Fruit fly (Drosophila melanogaster) whole organism, pupa: ENCODE data around the gene CG3529.

Experiments used
- CG10348 ChIP-seq: fragments of 200-800 bp; sonication (Bioruptor generic); IDR thresholded peaks from 2 replicates; pipeline ENCODE4 v1.3.6; 2022; ENCODE audit warnings: missing biosample characterization, missing genetic modification characterization
- CG12605 ChIP-seq: fragments of 200-800 bp; sonication (Bioruptor generic); IDR thresholded peaks from 2 replicates; pipeline ENCODE4 v1.3.6; 2022; ENCODE audit warnings: missing biosample characterization, missing genetic modification characterization
- CG13204 ChIP-seq: fragments of 200-800 bp; sonication (Bioruptor generic); optimal IDR thresholded peaks from 2 replicates; lab custom pipeline; 2018; ENCODE audit warnings: missing biosample characterization, mild to moderate bottlenecking, missing genetic modification characterization, moderate library complexity
- CG14655 ChIP-seq: fragments of 200-800 bp; sonication (Bioruptor generic); optimal IDR thresholded peaks from 3 replicates; lab custom pipeline; 2017; ENCODE audit warnings: mild to moderate bottlenecking, missing biosample characterization, missing genetic modification reagents, missing genetic modification characterization
- CG15710 ChIP-seq: fragments of 200-800 bp; sonication (Bioruptor generic); optimal IDR thresholded peaks from 2 replicates; lab custom pipeline; 2018; ENCODE audit warnings: missing biosample characterization, mild to moderate bottlenecking, missing genetic modification characterization, moderate library complexity
- CG17806 ChIP-seq: fragments of 200-800 bp; sonication (Bioruptor generic); optimal IDR thresholded peaks from 2 replicates; lab custom pipeline; 2018; ENCODE audit warnings: missing biosample characterization, mild to moderate bottlenecking, missing genetic modification characterization, moderate library complexity
- CG32121 ChIP-seq: fragments of 200-800 bp; sonication (Bioruptor generic); IDR thresholded peaks from 2 replicates; pipeline ENCODE4 v1.3.6; 2022; ENCODE audit warnings: missing biosample characterization, missing genetic modification characterization
- CG34367 ChIP-seq: fragments of 200-800 bp; sonication (Bioruptor generic); optimal IDR thresholded peaks from 2 replicates; lab custom pipeline; 2018; ENCODE audit warnings: missing biosample characterization, mild to moderate bottlenecking, missing genetic modification characterization
- CG4496 ChIP-seq: fragments of 200-800 bp; sonication (Bioruptor generic); IDR thresholded peaks from 3 replicates; pipeline ENCODE4 v1.3.6; 2022; ENCODE audit warnings: missing biosample characterization, missing genetic modification characterization
- CG8159 ChIP-seq: fragments of 200-800 bp; sonication (Bioruptor generic); optimal IDR thresholded peaks from 3 replicates; lab custom pipeline; 2018; ENCODE audit warnings: missing biosample characterization, mild to moderate bottlenecking, missing genetic modification characterization, moderate library complexity
- CG8301 ChIP-seq: fragments of 200-800 bp; sonication (Bioruptor generic); optimal IDR thresholded peaks from 2 replicates; lab custom pipeline; 2018; ENCODE audit warnings: missing biosample characterization, mild to moderate bottlenecking, missing genetic modification characterization
- CG9948 ChIP-seq: fragments of 200-800 bp; sonication (Bioruptor generic); optimal IDR thresholded peaks from 2 replicates; lab custom pipeline; 2018; ENCODE audit warnings: missing biosample characterization, mild to moderate bottlenecking, missing genetic modification characterization, moderate library complexity
- D1 ChIP-seq: fragments of 200-800 bp; sonication (Bioruptor generic); optimal IDR thresholded peaks from 2 replicates; lab custom pipeline; 2018; ENCODE audit warnings: missing biosample characterization, mild to moderate bottlenecking, missing genetic modification characterization, moderate library complexity
- EcR ChIP-seq: fragments of 200-800 bp; sonication (Bioruptor generic); optimal IDR thresholded peaks from 3 replicates; lab custom pipeline; 2019; ENCODE audit warnings: missing biosample characterization, missing genetic modification characterization, mild to moderate bottlenecking, moderate library complexity, missing genetic modification reagents
- Ets98B ChIP-seq: fragments of 200-800 bp; sonication (Bioruptor generic); IDR thresholded peaks from 2 replicates; pipeline ENCODE4 v1.3.6; 2022; ENCODE audit warnings: missing biosample characterization, missing genetic modification characterization
- Pif1A ChIP-seq: fragments of 200-800 bp; sonication (Bioruptor generic); optimal IDR thresholded peaks from 3 replicates; lab custom pipeline; 2016; ENCODE audit warnings: missing biosample characterization, missing genetic modification characterization
- Pif1B ChIP-seq: fragments of 200-800 bp; sonication (Bioruptor generic); optimal IDR thresholded peaks from 3 replicates; lab custom pipeline; 2016; ENCODE audit warnings: missing biosample characterization, missing genetic modification characterization
- Snoo ChIP-seq: fragments of 200-800 bp; sonication (Bioruptor generic); optimal IDR thresholded peaks from 3 replicates; lab custom pipeline; 2017; ENCODE audit warnings: missing biosample characterization, mild to moderate bottlenecking, missing genetic modification characterization, inconsistent platforms
- fd96Ca ChIP-seq: fragments of 200-800 bp; sonication (Bioruptor generic); IDR thresholded peaks from 3 replicates; pipeline ENCODE4 v1.3.6; 2022; ENCODE audit warnings: missing biosample characterization, missing genetic modification characterization
- gl ChIP-seq: fragments of 200-800 bp; sonication (Bioruptor generic); optimal IDR thresholded peaks from 2 replicates; lab custom pipeline; 2018; ENCODE audit warnings: missing biosample characterization, mild to moderate bottlenecking, missing genetic modification characterization
- rn ChIP-seq: fragments of 200-800 bp; sonication (Bioruptor generic); IDR thresholded peaks from 2 replicates; pipeline ENCODE4 v1.3.6; 2022; ENCODE audit warnings: missing biosample characterization, missing genetic modification characterization

Gene CG3529

DNA sequence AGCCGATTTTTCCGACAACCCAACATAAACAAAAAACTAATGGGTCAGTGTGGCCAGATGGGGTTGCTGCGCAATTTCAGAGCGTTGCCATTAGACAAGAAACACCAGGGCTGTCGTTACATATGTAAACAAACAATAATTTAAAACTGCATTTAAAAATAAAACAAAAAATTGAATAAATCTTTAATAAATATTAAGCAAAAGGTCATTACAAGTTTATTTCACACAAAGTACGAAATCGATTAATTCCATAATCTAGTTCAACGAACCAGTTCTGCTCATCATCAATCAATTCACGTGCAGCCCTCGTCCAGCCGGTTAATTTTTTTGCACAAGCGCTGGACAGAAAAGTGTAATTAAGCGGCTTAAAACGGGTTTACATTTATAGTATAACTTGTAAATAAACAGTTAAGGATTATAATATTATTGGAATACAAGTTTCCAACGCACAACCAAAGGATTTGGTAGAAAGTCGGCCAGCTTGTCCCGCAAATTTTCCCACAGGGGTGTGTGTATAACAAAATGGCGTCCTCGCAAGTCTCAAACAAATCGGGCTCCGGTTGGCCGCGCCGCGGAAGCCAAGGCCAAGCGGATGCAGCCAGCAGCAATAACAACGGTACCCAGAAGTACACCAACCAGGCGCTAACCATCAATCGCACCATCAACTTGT, 35.8 kb upstream of the CG3529 start, which contains the start of the genes CG4022 and Cpsf5:
Gene CG4022, minus strand, starts transcription at position 79 of the 670 bp plus-strand sequence.
Gene Cpsf5, plus strand, starts transcription at position 285 of the 670 bp plus-strand sequence.
- peak; percentile 60 for TF ChIP-seq CG12605
- TF ChIP-seq CG10348 (GFP tag; lab: Robert Waterston, UW): no peak
- TF ChIP-seq CG13204 (GFP tag; lab: Kevin White, UChicago): no peak
- peak; percentile 64 for TF ChIP-seq EcR (GFP tag; lab: Kevin White, UChicago)
- peak; percentile 57 for TF ChIP-seq Pif1B (GFP tag; lab: Kevin White, UChicago)
- peak; percentile 61 for TF ChIP-seq Ets98B
- TF ChIP-seq CG8301 (tag; lab: Kevin White, UChicago): peak; percentile 36
- peak; percentile 75; the same call in 2 of the 3 replicates for TF ChIP-seq CG4496 (GFP tag; lab: Robert Waterston, UW)
- peak; percentile 61 for TF ChIP-seq CG8159 (tag; lab: Kevin White, UChicago)
- TF ChIP-seq Pif1A (GFP tag; lab: Kevin White, UChicago): peak; percentile 59
- peak; percentile 64 for TF ChIP-seq CG9948 (tag; lab: Kevin White, UChicago)
- no peak for TF ChIP-seq gl (tag; lab: Kevin White, UChicago)
- peak; percentile 61 for TF ChIP-seq CG17806 (tag; lab: Kevin White, UChicago)
- TF ChIP-seq CG32121 (GFP tag; lab: Robert Waterston, UW): peak; percentile 70
- peak; percentile 51 for TF ChIP-seq Snoo
- 0 out of 2 replicates have a peak, but pooled peaks have one; percentile 7 for TF ChIP-seq rn (GFP tag; lab: Robert Waterston, UW)
- TF ChIP-seq fd96Ca: peak; percentile 65; the same call in 2 of the 3 replicates
- peak; percentile 52 for TF ChIP-seq CG34367 (tag; lab: Kevin White, UChicago)
- no peak for TF ChIP-seq CG14655 (GFP tag; lab: Kevin White, UChicago)
- TF ChIP-seq CG15710 (tag; lab: Kevin White, UChicago): peak; percentile 76
- TF ChIP-seq D1 (tag; lab: Kevin White, UChicago): no peak

DNA sequence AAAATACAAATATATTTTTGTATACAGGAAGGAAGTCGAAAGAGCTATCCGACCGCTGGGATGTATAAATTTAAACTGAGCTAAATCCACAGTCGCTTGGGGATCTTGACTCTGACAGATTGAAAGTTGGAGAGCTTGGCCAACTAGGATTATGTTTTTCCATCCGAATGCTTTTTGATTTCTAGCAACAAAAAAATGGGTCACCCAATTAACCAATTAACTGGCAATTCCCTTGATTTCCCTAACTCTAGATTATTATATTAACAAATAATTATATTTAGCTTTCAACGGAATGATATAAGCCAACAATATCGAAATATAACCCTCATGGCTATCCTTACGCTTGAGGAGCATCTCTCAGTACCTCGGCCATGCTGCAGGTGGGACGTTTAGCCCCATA, 29.4 kb upstream of the CG3529 start, which contains the start of gene CG3982:
Gene CG3982, minus strand, starts transcription at position 101 of the 400 bp plus-strand sequence.
- TF ChIP-seq fd96Ca (no peak), Ets98B (no peak), CG10348 (GFP tag; lab: Robert Waterston, UW) (no peak), CG4496 (GFP tag; lab: Robert Waterston, UW) (no peak), CG8159 (tag; lab: Kevin White, UChicago) (no peak), CG13204 (GFP tag; lab: Kevin White, UChicago) (no peak), CG17806 (tag; lab: Kevin White, UChicago) (no peak), D1 (tag; lab: Kevin White, UChicago) (no peak), gl (tag; lab: Kevin White, UChicago) (no peak), rn (GFP tag; lab: Robert Waterston, UW) (no peak), Pif1A (GFP tag; lab: Kevin White, UChicago) (no peak)

DNA sequence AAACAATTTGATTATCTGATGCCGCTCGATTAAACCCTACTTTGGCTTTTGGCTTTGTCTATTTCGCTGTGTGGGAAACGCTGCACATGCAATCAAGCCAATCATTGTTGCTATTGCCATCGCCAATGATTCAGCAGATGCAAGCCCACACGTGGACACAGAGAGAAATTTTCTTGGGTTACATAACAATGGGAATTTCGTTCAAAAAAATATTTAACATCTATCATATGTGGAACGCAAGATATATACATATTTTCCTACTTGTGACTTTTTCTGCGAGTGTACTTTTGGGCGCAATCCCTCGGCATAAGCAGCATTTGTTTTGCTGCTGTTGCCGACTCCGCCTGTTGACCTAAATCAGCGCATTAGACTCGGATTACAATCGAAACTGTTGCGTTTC, 27.3 kb upstream of the CG3529 start:
- TF ChIP-seq EcR (GFP tag; lab: Kevin White, UChicago) (no peak), CG8301 (tag; lab: Kevin White, UChicago) (peak; percentile 53), fd96Ca (peak; percentile 89), CG32121 (GFP tag; lab: Robert Waterston, UW) (peak; percentile 90), rn (GFP tag; lab: Robert Waterston, UW) (peak; percentile 60), CG17806 (tag; lab: Kevin White, UChicago) (peak; percentile 64), Pif1B (GFP tag; lab: Kevin White, UChicago) (peak; percentile 5), CG12605 (peak; percentile 62), CG15710 (tag; lab: Kevin White, UChicago) (peak; percentile 40), Snoo (peak; percentile 21), CG8159 (tag; lab: Kevin White, UChicago) (peak; percentile 47), D1 (tag; lab: Kevin White, UChicago) (no peak), CG34367 (tag; lab: Kevin White, UChicago) (peak; percentile 21), gl (tag; lab: Kevin White, UChicago) (no peak), CG4496 (GFP tag; lab: Robert Waterston, UW) (peak; percentile 85), CG9948 (tag; lab: Kevin White, UChicago) (peak; percentile 45), Ets98B (peak; percentile 85), CG13204 (GFP tag; lab: Kevin White, UChicago) (no peak), Pif1A (GFP tag; lab: Kevin White, UChicago) (peak; percentile 61), CG14655 (GFP tag; lab: Kevin White, UChicago) (peak; percentile 36), CG10348 (GFP tag; lab: Robert Waterston, UW) (no peak)

DNA sequence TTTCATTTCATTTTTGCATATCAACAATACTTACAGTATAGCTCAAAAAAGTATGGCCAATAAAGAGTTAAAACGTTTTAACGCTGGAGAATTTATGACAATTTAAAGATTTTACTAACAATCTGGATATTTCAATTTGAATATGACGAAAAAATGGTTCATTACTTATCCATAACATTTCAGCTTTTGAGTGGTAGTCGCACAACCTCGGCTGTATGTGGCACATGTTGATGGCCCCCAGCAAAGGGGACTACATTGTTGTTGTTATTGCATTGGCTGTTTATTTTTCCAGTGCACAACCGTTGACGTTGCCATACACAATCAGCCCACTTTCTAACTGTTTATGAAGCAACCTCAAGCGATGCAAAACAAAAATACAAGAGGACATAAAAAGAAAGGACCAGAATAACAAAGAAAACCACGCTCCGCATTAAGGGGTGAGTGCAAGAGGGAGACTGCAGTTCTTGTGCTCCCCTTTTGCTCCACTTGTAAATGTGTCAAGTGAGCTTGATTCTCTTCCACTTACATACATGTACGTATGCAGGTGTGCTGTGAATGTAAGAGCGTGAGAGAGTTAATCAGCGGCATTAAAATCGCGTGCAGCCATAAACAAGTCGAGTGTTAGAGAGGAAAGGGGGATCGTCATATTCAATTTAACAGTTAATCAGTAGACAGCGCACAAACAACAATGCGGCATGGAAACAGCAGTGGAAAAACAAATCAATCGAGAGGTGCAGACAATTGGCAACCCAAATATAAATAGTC, 26.4 kb upstream of the CG3529 start:
- peak; percentile 91 for TF ChIP-seq EcR (GFP tag; lab: Kevin White, UChicago)
- peak; percentile 86 for TF ChIP-seq CG13204 (GFP tag; lab: Kevin White, UChicago)
- TF ChIP-seq gl (tag; lab: Kevin White, UChicago): peak; percentile 91
- peak; percentile 97 for TF ChIP-seq CG15710 (tag; lab: Kevin White, UChicago)
- peak; percentile 95 for TF ChIP-seq CG4496 (GFP tag; lab: Robert Waterston, UW)
- TF ChIP-seq Pif1B (GFP tag; lab: Kevin White, UChicago): peak; percentile 96
- TF ChIP-seq fd96Ca: peak; percentile 92
- peak; percentile 95 for TF ChIP-seq CG17806 (tag; lab: Kevin White, UChicago)
- TF ChIP-seq CG8159 (tag; lab: Kevin White, UChicago): peak; percentile 97
- peak; percentile 96 for TF ChIP-seq D1 (tag; lab: Kevin White, UChicago)
- peak; percentile 92 for TF ChIP-seq CG14655 (GFP tag; lab: Kevin White, UChicago)
- peak; percentile 93 for TF ChIP-seq CG8301 (tag; lab: Kevin White, UChicago)
- TF ChIP-seq CG12605: peak; percentile 93
- peak; percentile 95 for TF ChIP-seq CG34367 (tag; lab: Kevin White, UChicago)
- peak; percentile 96 for TF ChIP-seq CG32121 (GFP tag; lab: Robert Waterston, UW)
- TF ChIP-seq rn (GFP tag; lab: Robert Waterston, UW): peak; percentile 74
- TF ChIP-seq CG9948 (tag; lab: Kevin White, UChicago): peak; percentile 93
- TF ChIP-seq Ets98B: peak; percentile 96
- TF ChIP-seq Snoo: peak; percentile 94
- TF ChIP-seq CG10348 (GFP tag; lab: Robert Waterston, UW): peak; percentile 80
- TF ChIP-seq Pif1A (GFP tag; lab: Kevin White, UChicago): peak; percentile 94
